Fruit fly (Drosophila melanogaster): ENCODE measurements around the gene laza.
A peak's percentile ranks its signal among the peaks of the same experiment; 100 is the strongest.

Gene laza

DNA sequence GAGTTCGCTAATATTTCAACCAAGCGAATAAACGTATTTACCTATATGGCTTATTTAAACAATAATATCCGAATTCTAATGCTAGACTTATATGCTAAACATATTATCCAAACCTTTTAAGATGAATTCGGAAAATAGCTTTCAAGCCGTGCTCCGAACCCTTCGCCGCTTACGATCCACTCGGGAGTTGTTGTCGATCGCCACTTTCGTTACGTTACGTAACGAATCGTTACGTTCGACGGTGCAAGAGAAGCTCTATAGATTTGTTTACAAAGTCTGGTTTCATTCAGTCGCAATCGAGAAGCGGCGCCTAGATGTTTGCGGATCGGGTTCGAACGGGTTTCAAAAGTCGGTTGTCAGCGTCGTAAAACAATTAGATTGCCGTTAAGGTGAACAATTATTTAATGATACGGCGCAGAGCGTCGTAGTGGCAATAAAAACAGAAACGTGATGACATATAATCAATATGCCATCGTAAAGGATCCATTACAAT, 9.4 kb upstream of the laza start, which contains the start of gene CG11426:
Gene CG11426 (plus strand): TSS at position 258 of the 493 bp plus-strand sequence.
- TF ChIP-seq Jra (GFP tag; optimal IDR thresholded peaks at IDR 0.05) (no peak), Hr78 (GFP tag; optimal IDR thresholded peaks at IDR 0.05) (no peak), HLH106 (tag; optimal IDR thresholded peaks at IDR 0.05) (no peak)

DNA sequence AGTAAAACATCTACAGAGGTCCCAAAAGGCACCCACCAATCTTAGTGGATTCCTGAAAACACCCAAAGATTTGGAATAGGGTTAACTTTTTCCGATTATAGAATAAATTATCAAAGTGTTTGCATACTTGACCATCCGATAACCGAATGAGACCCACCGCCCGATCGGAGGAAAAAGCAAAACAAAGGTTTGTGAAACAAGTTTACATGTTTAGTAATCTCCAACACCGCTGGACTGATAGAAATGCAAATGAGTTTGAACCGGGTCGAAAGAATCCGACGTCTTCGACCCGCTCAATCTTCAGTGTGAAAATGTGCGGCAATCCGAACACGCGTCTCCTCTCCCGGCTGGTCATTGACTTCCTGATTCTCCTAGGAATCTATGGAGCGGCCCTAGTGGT, 7.6 kb upstream of the laza start, which contains the start of gene CG11437:
Gene CG11437 (plus strand): TSS at position 301 of the 400 bp plus-strand sequence.
- TF ChIP-seq sv (GFP tag; optimal IDR thresholded peaks at IDR 0.05), result no peak
- no peak for TF ChIP-seq Vsx2 (GFP tag; optimal IDR thresholded peaks at IDR 0.05; ENCODE audit: partially characterized antibody)
- no peak for TF ChIP-seq woc (GFP tag; optimal IDR thresholded peaks at IDR 0.05)
- TF ChIP-seq N (GFP tag; optimal IDR thresholded peaks at IDR 0.05), result no peak
- no peak for TF ChIP-seq Dfd (GFP tag; optimal IDR thresholded peaks at IDR 0.05)
- no peak for TF ChIP-seq Mio (GFP tag; optimal IDR thresholded peaks at IDR 0.05)
- no peak for TF ChIP-seq sage (GFP tag; optimal IDR thresholded peaks at IDR 0.05)

DNA sequence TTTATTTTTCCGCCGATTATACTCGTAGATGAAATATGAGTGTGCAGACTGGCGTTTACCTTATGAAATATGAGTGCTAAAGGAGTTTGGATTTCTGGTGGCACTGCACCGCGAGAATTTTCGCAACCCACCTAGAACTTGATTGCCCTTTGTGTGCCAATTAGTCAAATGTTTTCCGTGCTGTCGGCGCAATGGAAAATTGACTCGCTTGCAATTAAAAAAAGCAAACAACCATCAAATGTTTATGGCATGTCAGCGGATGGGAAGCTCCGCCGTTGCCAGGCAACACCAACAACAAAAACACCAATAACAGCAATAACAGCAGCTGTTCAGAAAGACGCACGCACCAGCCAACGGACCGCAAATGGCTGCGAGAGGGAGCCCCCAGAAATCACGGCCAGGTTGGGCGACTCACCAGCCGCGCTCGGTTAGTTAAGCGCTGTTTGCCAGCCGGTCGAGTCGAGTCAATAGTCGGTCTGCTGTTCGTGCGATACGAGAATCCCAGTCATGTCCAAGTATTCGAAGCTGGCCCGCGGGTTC, 5.5 kb upstream of the laza start:
- no peak for TF ChIP-seq fru (GFP tag; optimal IDR thresholded peaks at IDR 0.05)
- TF ChIP-seq Dif (GFP tag; optimal IDR thresholded peaks at IDR 0.05; ENCODE audit: partially characterized antibody), result no peak
- TF ChIP-seq CG9705 (GFP tag; optimal IDR thresholded peaks at IDR 0.05), result no peak
- no peak for TF ChIP-seq dmrt93B (GFP tag; optimal IDR thresholded peaks at IDR 0.05)
- no peak for TF ChIP-seq usp (GFP tag; optimal IDR thresholded peaks at IDR 0.05)
- TF ChIP-seq woc (GFP tag; optimal IDR thresholded peaks at IDR 0.05), result peak; percentile 70
- TF ChIP-seq rgr (GFP tag; optimal IDR thresholded peaks at IDR 0.05), result no peak
- TF ChIP-seq lola (GFP tag; optimal IDR thresholded peaks at IDR 0.05), result no peak
- TF ChIP-seq OdsH (GFP tag; optimal IDR thresholded peaks at IDR 0.05), result peak; percentile 14
- no peak for TF ChIP-seq Vsx2 (GFP tag; optimal IDR thresholded peaks at IDR 0.05; ENCODE audit: partially characterized antibody)
- no peak for TF ChIP-seq GATAd (GFP tag; optimal IDR thresholded peaks at IDR 0.05)
- TF ChIP-seq pan (optimal IDR thresholded peaks at IDR 0.05), result no peak
- no peak for TF ChIP-seq sv (GFP tag; optimal IDR thresholded peaks at IDR 0.05)
- no peak for TF ChIP-seq brk (GFP tag; optimal IDR thresholded peaks at IDR 0.05)
- TF ChIP-seq br (GFP tag; optimal IDR thresholded peaks at IDR 0.05), result no peak
- no peak for TF ChIP-seq N (GFP tag; optimal IDR thresholded peaks at IDR 0.05)
- no peak for TF ChIP-seq Myc (optimal IDR thresholded peaks at IDR 0.05)
- TF ChIP-seq sage (GFP tag; optimal IDR thresholded peaks at IDR 0.05), result no peak

DNA sequence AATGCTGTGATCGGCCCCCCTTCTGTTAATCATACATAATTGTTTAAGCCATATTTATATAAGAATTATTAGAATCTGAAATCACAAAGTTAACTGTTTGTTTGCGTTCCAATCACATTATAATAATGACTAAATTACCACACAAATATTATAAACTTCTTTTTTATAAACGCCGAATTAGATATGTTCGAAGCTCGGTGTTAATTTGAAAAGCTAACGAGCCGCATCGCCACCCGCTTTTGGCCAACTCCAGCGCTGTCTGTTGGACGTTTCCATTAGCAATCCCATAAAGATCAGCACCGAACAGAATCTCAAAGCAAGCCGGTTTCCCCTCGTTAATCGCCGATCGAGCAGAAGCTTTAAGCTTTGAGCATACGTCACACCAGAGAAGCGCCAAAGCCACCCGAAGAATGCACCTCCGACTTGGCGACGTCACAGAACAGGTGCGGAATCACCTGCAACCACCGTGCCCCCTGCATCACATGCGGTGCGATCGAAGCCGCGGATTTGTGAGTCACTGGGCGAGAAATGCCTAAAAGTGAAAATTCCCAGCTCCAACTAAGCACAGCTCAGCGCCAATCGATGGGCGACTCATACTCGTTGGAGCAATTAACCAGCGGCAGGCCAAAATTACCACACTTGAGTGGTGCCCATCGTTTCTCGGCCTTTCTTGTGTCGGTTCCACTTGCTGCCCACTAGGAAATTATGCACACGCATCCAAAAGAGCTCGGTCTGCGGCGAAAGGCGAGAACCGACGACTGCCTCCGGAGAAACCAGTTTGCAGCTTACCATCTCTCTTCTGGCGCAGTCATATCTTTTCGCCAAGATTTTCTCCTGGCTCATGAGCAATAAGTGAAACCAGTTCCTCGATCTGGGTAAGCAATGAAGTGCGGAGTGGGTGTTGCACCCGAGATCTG, 4.8 kb upstream of the laza start, which contains the start of gene CG11438:
Gene CG11438 (plus strand): TSS at position 134 of the 917 bp plus-strand sequence.
- no peak for TF ChIP-seq dsf (GFP tag; optimal IDR thresholded peaks at IDR 0.05; ENCODE audit: borderline replicate concordance)
- TF ChIP-seq Vsx2 (GFP tag; optimal IDR thresholded peaks at IDR 0.05; ENCODE audit: partially characterized antibody), result peak; percentile 61
- no peak for TF ChIP-seq pan (optimal IDR thresholded peaks at IDR 0.05)
- no peak for TF ChIP-seq OdsH (GFP tag; optimal IDR thresholded peaks at IDR 0.05)
- no peak for TF ChIP-seq fru (GFP tag; optimal IDR thresholded peaks at IDR 0.05)
- peak in 1 of 2 experiments; percentile 17 for TF ChIP-seq dl (GFP tag; optimal IDR thresholded peaks at IDR 0.05; ENCODE audit: insufficient read depth in 1 of 2, partially characterized antibody in 2 of 2)
- TF ChIP-seq Hnf4 (GFP tag; optimal IDR thresholded peaks at IDR 0.05), result no peak
- no peak for TF ChIP-seq foxo (GFP tag; optimal IDR thresholded peaks at IDR 0.05)
- TF ChIP-seq sage (GFP tag; optimal IDR thresholded peaks at IDR 0.05), result no peak
- no peak for TF ChIP-seq CG9705 (GFP tag; optimal IDR thresholded peaks at IDR 0.05)
- TF ChIP-seq Jra (GFP tag; optimal IDR thresholded peaks at IDR 0.05), result peak; percentile 62
- TF ChIP-seq Abd-B (GFP tag; optimal IDR thresholded peaks at IDR 0.05), result no peak
- no peak for TF ChIP-seq GATAd (GFP tag; optimal IDR thresholded peaks at IDR 0.05)
- TF ChIP-seq Hr83 (GFP tag; optimal IDR thresholded peaks at IDR 0.05; ENCODE audit: poor library complexity, severe bottlenecking), result no peak
- no peak for TF ChIP-seq woc (GFP tag; optimal IDR thresholded peaks at IDR 0.05)
- peak; percentile 65 for TF ChIP-seq Dif (GFP tag; optimal IDR thresholded peaks at IDR 0.05; ENCODE audit: partially characterized antibody)
- TF ChIP-seq Mio (GFP tag; optimal IDR thresholded peaks at IDR 0.05), result no peak
- TF ChIP-seq ey (GFP tag; optimal IDR thresholded peaks at IDR 0.05), result no peak
- no peak for TF ChIP-seq brk (GFP tag; optimal IDR thresholded peaks at IDR 0.05)
- no peak for TF ChIP-seq HLH106 (tag; optimal IDR thresholded peaks at IDR 0.05)
